Fruit fly (Drosophila melanogaster): ENCODE results near the gene Polr2B.

Polr2B gene

dm6 chr3R:14088887-14089567, 36.6 kb upstream of the Polr2B start, which contains the start of gene Npc2b (continued):
- TF ChIP-seq fd3F (GFP tag; optimal IDR thresholded peaks at IDR 0.05) = peak; percentile 6
- TF ChIP-seq CG17385 (GFP tag; optimal IDR thresholded peaks at IDR 0.05) = no peak
- TF ChIP-seq ash1 (GFP tag; optimal IDR thresholded peaks at IDR 0.05) = peak; percentile 12
- TF ChIP-seq CG6765 (GFP tag; optimal IDR thresholded peaks at IDR 0.05) = peak; percentile 16
- TF ChIP-seq CG13424 (tag; optimal IDR thresholded peaks at IDR 0.05) = peak; percentile 50
- TF ChIP-seq CG4328 (GFP tag; optimal IDR thresholded peaks at IDR 0.05) = no peak
- 0 out of 2 replicates have a peak, but pooled peaks have one; percentile 14 for TF ChIP-seq klu (GFP tag; IDR thresholded peaks at IDR 0.05)
- TF ChIP-seq stwl (tag; optimal IDR thresholded peaks at IDR 0.05) = peak; percentile 85
- TF ChIP-seq CG3163 (GFP tag; optimal IDR thresholded peaks at IDR 0.05) = peak; percentile 23
- TF ChIP-seq CG1024 (GFP tag; IDR thresholded peaks at IDR 0.05) = 0 out of 2 replicates have a peak, but pooled peaks have one; percentile 43
- peak; percentile 31 for TF ChIP-seq fd102C (GFP tag; optimal IDR thresholded peaks at IDR 0.05)
- peak; percentile 70 for TF ChIP-seq NfI (GFP tag; optimal IDR thresholded peaks at IDR 0.05)
- TF ChIP-seq Meics (GFP tag; optimal IDR thresholded peaks at IDR 0.05) = peak; percentile 57
- TF ChIP-seq CG18764 (GFP tag; optimal IDR thresholded peaks at IDR 0.05) = peak; percentile 17
- no peak for TF ChIP-seq p53 (GFP tag; optimal IDR thresholded peaks at IDR 0.05)
- peak; percentile 33 for TF ChIP-seq CG12744 (GFP tag; optimal IDR thresholded peaks at IDR 0.05)
- TF ChIP-seq Dfd (GFP tag; optimal IDR thresholded peaks at IDR 0.05) = no peak
- TF ChIP-seq HLH54F (GFP tag; optimal IDR thresholded peaks at IDR 0.05) = peak; percentile 58
- peak; percentile 63 for TF ChIP-seq grau (tag; optimal IDR thresholded peaks at IDR 0.05)
- TF ChIP-seq CG8388 (GFP tag; optimal IDR thresholded peaks at IDR 0.05) = peak; percentile 40
- peak; percentile 52 to 53 for TF ChIP-seq Hr51 (GFP tag; optimal IDR thresholded peaks at IDR 0.05)
- no peak for TF ChIP-seq CG10654 (GFP tag; optimal IDR thresholded peaks at IDR 0.05)
- no peak for TF ChIP-seq CG14965 (GFP tag; optimal IDR thresholded peaks at IDR 0.05; ENCODE audit: borderline replicate concordance)
- no peak for TF ChIP-seq Nf-YA (GFP tag; IDR thresholded peaks at IDR 0.05)
- TF ChIP-seq CG17568 (GFP tag; optimal IDR thresholded peaks at IDR 0.05) = peak; percentile 65
- TF ChIP-seq CG14441 (GFP tag; IDR thresholded peaks at IDR 0.05) = peak; percentile 20; the same call in 1 of the 2 replicates
- peak in 1 of 2 experiments; percentile 46 for TF ChIP-seq insv (GFP tag; optimal IDR thresholded peaks at IDR 0.05)
- peak; percentile 27 for TF ChIP-seq Oli (tag; optimal IDR thresholded peaks at IDR 0.05)
- TF ChIP-seq D (optimal IDR thresholded peaks at IDR 0.05) = no peak
- peak; percentile 26 for TF ChIP-seq D (GFP tag; optimal IDR thresholded peaks at IDR 0.05)
- TF ChIP-seq stc (GFP tag; IDR thresholded peaks at IDR 0.05) = peak; percentile 9; the same call in 1 of the 2 replicates
- peak; percentile 18 for TF ChIP-seq psq (GFP tag; optimal IDR thresholded peaks at IDR 0.05)
- TF ChIP-seq croc (GFP tag; conservative IDR thresholded peaks at IDR 0.05) = no peak
- TF ChIP-seq tgo (GFP tag; IDR thresholded peaks at IDR 0.05) = peak; percentile 45; the same call in 2 of the 3 replicates
- TF ChIP-seq CG11247 (GFP tag; IDR thresholded peaks at IDR 0.05) = peak; percentile 60
- peak; percentile 80 for TF ChIP-seq amos (GFP tag; IDR thresholded peaks at IDR 0.05; ENCODE audit: partially characterized antibody)
- no peak for TF ChIP-seq so (GFP tag; IDR thresholded peaks at IDR 0.05)
- TF ChIP-seq CG12236 (GFP tag; optimal IDR thresholded peaks at IDR 0.05) = peak; percentile 9
- peak; percentile 10 for TF ChIP-seq Mes4 (GFP tag; optimal IDR thresholded peaks at IDR 0.05)
- TF ChIP-seq Dip3 (GFP tag; optimal IDR thresholded peaks at IDR 0.05) = peak; percentile 50
- peak; percentile 39 for TF ChIP-seq CG17802 (tag; optimal IDR thresholded peaks at IDR 0.05)
- peak; percentile 95 for TF ChIP-seq CG15514 (GFP tag; optimal IDR thresholded peaks at IDR 0.05)
- peak; percentile 59 for TF ChIP-seq Fer1 (GFP tag; optimal IDR thresholded peaks at IDR 0.05)
- peak; percentile 44 for TF ChIP-seq caup (GFP tag; optimal IDR thresholded peaks at IDR 0.05; ENCODE audit: severe bottlenecking)
- TF ChIP-seq CG14014 (GFP tag; IDR thresholded peaks at IDR 0.05) = peak; percentile 48; the same call in 1 of the 2 replicates
- peak; percentile 62 for TF ChIP-seq CG9817 (tag; optimal IDR thresholded peaks at IDR 0.05)
- TF ChIP-seq ttk (GFP tag; IDR thresholded peaks at IDR 0.05) = no peak
- TF ChIP-seq Ada2b (GFP tag; IDR thresholded peaks at IDR 0.05) = peak; percentile 22; the same call in 1 of the 2 replicates
- peak; percentile 4 for TF ChIP-seq run (tag; optimal IDR thresholded peaks at IDR 0.05)

Measured in whole organism, embryonic.